Worm (Caenorhabditis elegans) whole organism, L4 larva: ENCODE results near the gene tre-4.

Source experiments
- R02D3.7 ChIP-seq: fragments of 150-350 bp; sonication (generic microtip); optimal IDR thresholded peaks from 3 replicates; lab custom pipeline; 2014; ENCODE audit warnings: missing biosample characterization, missing genetic modification characterization
- Y5F2A.4 ChIP-seq: fragments of 200-800 bp; sonication (Bioruptor generic); optimal IDR thresholded peaks from 2 replicates; lab custom pipeline; 2018; ENCODE audit warnings: mild to moderate bottlenecking, missing genetic modification characterization, missing compliant biosample characterization
- ZK337.2 ChIP-seq: fragments of 200-800 bp; sonication (Bioruptor generic); IDR thresholded peaks from 2 replicates; pipeline ENCODE4 v1.3.6; 2022; ENCODE audit warnings: missing genetic modification reagents, missing genetic modification characterization, missing compliant biosample characterization
- aly-2 ChIP-seq: sonication (generic microtip); optimal IDR thresholded peaks from 2 replicates; lab custom pipeline; 2018; ENCODE audit warnings: missing biosample characterization, missing genetic modification characterization
- ama-1 ChIP-seq: fragments of 150-350 bp; optimal IDR thresholded peaks from 2 replicates; lab custom pipeline; 2014; ENCODE audit warnings: inconsistent platforms, mixed read lengths
- ceh-20 ChIP-seq: fragments of 200-800 bp; sonication (Bioruptor generic); IDR thresholded peaks from 2 replicates; pipeline ENCODE4 v1.3.6; 2022; ENCODE audit warnings: missing genetic modification reagents, missing genetic modification characterization, missing compliant biosample characterization
- ceh-32 ChIP-seq: sonication (generic microtip); optimal IDR thresholded peaks from 2 replicates; lab custom pipeline; 2016; ENCODE audit warnings: mild to moderate bottlenecking, missing genetic modification characterization, missing compliant biosample characterization; ENCODE audit not compliant: poor library complexity
- ceh-44 ChIP-seq: fragments of 200-800 bp; sonication (Bioruptor generic); IDR thresholded peaks from 2 replicates; pipeline ENCODE4 v1.3.6; 2022; ENCODE audit warnings: missing genetic modification reagents, missing genetic modification characterization, missing compliant biosample characterization
- ceh-82 ChIP-seq: sonication (generic microtip); optimal IDR thresholded peaks from 2 replicates; lab custom pipeline; 2017; ENCODE audit warnings: missing biosample characterization, missing genetic modification characterization
- ces-1 ChIP-seq: fragments of 150-350 bp; sonication (generic microtip); optimal IDR thresholded peaks from 4 replicates; lab custom pipeline; 2014; ENCODE audit warnings: missing biosample characterization, missing genetic modification reagents, missing genetic modification characterization
- cey-2 ChIP-seq: sonication (generic microtip); optimal IDR thresholded peaks from 3 replicates; lab custom pipeline; 2017; ENCODE audit warnings: missing genetic modification characterization, mild to moderate bottlenecking, missing compliant biosample characterization, antibody characterized with exemption, borderline replicate concordance; ENCODE audit not compliant: insufficient read depth
- daf-12 ChIP-seq: fragments of 150-350 bp; optimal IDR thresholded peaks from 2 replicates; lab custom pipeline; 2014; ENCODE audit warnings: missing biosample characterization, missing genetic modification reagents, missing genetic modification characterization
- daf-16 ChIP-seq, 3 experiments: sonication (generic microtip); optimal IDR thresholded peaks; 2 replicates each; lab custom pipeline; 2016 to 2017; ENCODE audit warnings: missing genetic modification characterization in 3 of 3, missing genetic modification reagents in 3 of 3, mild to moderate bottlenecking in 2 of 3, missing compliant biosample characterization in 2 of 3, missing biosample characterization in 1 of 3, moderate library complexity in 1 of 3
- daf-8 ChIP-seq: fragments of 200-800 bp; sonication (Bioruptor generic); IDR thresholded peaks from 2 replicates; pipeline ENCODE4 v1.3.6; 2022; ENCODE audit warnings: missing genetic modification characterization, missing compliant biosample characterization
- dmd-6 ChIP-seq: fragments of 200-800 bp; sonication (Bioruptor generic); IDR thresholded peaks from 2 replicates; pipeline ENCODE4 v1.3.6; 2022; ENCODE audit warnings: missing genetic modification reagents, missing genetic modification characterization, missing compliant biosample characterization
- duxl-1 ChIP-seq: sonication (generic microtip); optimal IDR thresholded peaks from 2 replicates; lab custom pipeline; 2016; ENCODE audit warnings: mild to moderate bottlenecking, missing genetic modification characterization, moderate library complexity, missing compliant biosample characterization; ENCODE audit not compliant: poor library complexity
- dve-1 ChIP-seq: sonication (generic microtip); optimal IDR thresholded peaks from 2 replicates; lab custom pipeline; 2017; ENCODE audit warnings: antibody characterized with exemption, mild to moderate bottlenecking, missing genetic modification characterization, missing compliant biosample characterization; ENCODE audit not compliant: insufficient read depth
- egl-43 ChIP-seq: fragments of 200-800 bp; sonication (Bioruptor generic); IDR thresholded peaks from 2 replicates; pipeline ENCODE4 v1.3.6; 2022; ENCODE audit warnings: missing genetic modification reagents, missing genetic modification characterization, missing compliant biosample characterization
- fkh-10 ChIP-seq: fragments of 150-350 bp; optimal IDR thresholded peaks from 2 replicates; lab custom pipeline; 2014; ENCODE audit warnings: missing biosample characterization, missing genetic modification reagents, missing genetic modification characterization
- hlh-11 ChIP-seq: fragments of 200-800 bp; sonication (Bioruptor generic); optimal IDR thresholded peaks from 2 replicates; lab custom pipeline; 2018; ENCODE audit warnings: mild to moderate bottlenecking, missing genetic modification characterization, missing compliant biosample characterization
- lin-1 ChIP-seq: fragments of 200-800 bp; sonication (Bioruptor generic); IDR thresholded peaks from 2 replicates; pipeline ENCODE4 v1.3.6; 2022; ENCODE audit warnings: missing genetic modification reagents, missing genetic modification characterization, missing compliant biosample characterization
- lin-29 ChIP-seq: fragments of 200-800 bp; sonication (Bioruptor generic); IDR thresholded peaks from 2 replicates; pipeline ENCODE4 v1.3.6; 2022; ENCODE audit warnings: missing genetic modification reagents, missing genetic modification characterization, missing compliant biosample characterization
- lir-3 ChIP-seq: sonication (generic microtip); optimal IDR thresholded peaks from 2 replicates; lab custom pipeline; 2016; ENCODE audit warnings: mild to moderate bottlenecking, missing genetic modification characterization, missing compliant biosample characterization
- lsy-2 ChIP-seq, 2 experiments: fragments of 150-350 bp in 1 of 2; sonication (generic microtip) in 1 of 2; optimal IDR thresholded peaks; 2 replicates each; lab custom pipeline; 2014 to 2017; ENCODE audit warnings: missing biosample characterization in 2 of 2, missing genetic modification characterization in 2 of 2
- nhr-102 ChIP-seq: sonication (generic microtip); optimal IDR thresholded peaks from 2 replicates; lab custom pipeline; 2016; ENCODE audit warnings: mild to moderate bottlenecking, missing genetic modification characterization, moderate library complexity, missing compliant biosample characterization
- nhr-28 ChIP-seq: fragments of 150-350 bp; optimal IDR thresholded peaks from 2 replicates; lab custom pipeline; 2014; ENCODE audit warnings: missing biosample characterization, missing genetic modification characterization
- pha-4 ChIP-seq, 2 experiments: fragments of 150-350 bp in 1 of 2; fragments of 200-800 bp in 1 of 2; sonication (Bioruptor generic) in 1 of 2; IDR thresholded peaks in 1 of 2; optimal IDR thresholded peaks in 1 of 2; 2 replicates each; pipeline versions ENCODE4 v1.3.6 to Lab custom; 2014 to 2022; ENCODE audit warnings: missing genetic modification characterization in 2 of 2, missing genetic modification reagents in 2 of 2, missing biosample characterization in 1 of 2, missing compliant biosample characterization in 1 of 2
- php-3 ChIP-seq: fragments of 200-800 bp; sonication (Bioruptor generic); IDR thresholded peaks from 2 replicates; pipeline ENCODE4 v1.3.6; 2022; ENCODE audit warnings: missing genetic modification reagents, missing genetic modification characterization, missing compliant biosample characterization
- pqm-1 ChIP-seq: sonication (generic microtip); optimal IDR thresholded peaks from 2 replicates; lab custom pipeline; 2017; ENCODE audit warnings: missing biosample characterization, missing genetic modification characterization
- rbr-2 ChIP-seq: sonication (generic microtip); optimal IDR thresholded peaks from 2 replicates; lab custom pipeline; 2016; ENCODE audit warnings: missing genotype, missing genetic modification characterization, missing compliant biosample characterization
- sdz-12 ChIP-seq: fragments of 200-800 bp; sonication (Bioruptor generic); optimal IDR thresholded peaks from 2 replicates; lab custom pipeline; 2018; ENCODE audit warnings: mild to moderate bottlenecking, missing genetic modification characterization, missing compliant biosample characterization
- set-16 ChIP-seq: fragments of 200-800 bp; sonication (Bioruptor generic); IDR thresholded peaks from 2 replicates; pipeline ENCODE4 v1.3.6; 2022; ENCODE audit warnings: missing genetic modification reagents, missing genetic modification characterization, missing compliant biosample characterization
- snpc-1.2 ChIP-seq: fragments of 200-800 bp; sonication (Bioruptor generic); IDR thresholded peaks from 2 replicates; pipeline ENCODE4 v1.3.6; 2022; ENCODE audit warnings: missing genetic modification reagents, missing genetic modification characterization, missing compliant biosample characterization
- snpc-4 ChIP-seq: fragments of 150-350 bp; optimal IDR thresholded peaks from 2 replicates; lab custom pipeline; 2014; ENCODE audit warnings: missing biosample characterization, missing genetic modification characterization
- tag-97 ChIP-seq: fragments of 200-800 bp; sonication (Bioruptor generic); IDR thresholded peaks from 2 replicates; pipeline ENCODE4 v1.3.6; 2022; ENCODE audit warnings: missing genetic modification characterization, missing compliant biosample characterization
- tra-1 ChIP-seq: fragments of 200-800 bp; sonication (Bioruptor generic); IDR thresholded peaks from 2 replicates; pipeline ENCODE4 v1.3.6; 2022; ENCODE audit warnings: missing genetic modification reagents, missing genetic modification characterization, missing compliant biosample characterization
- unc-62 ChIP-seq, 3 experiments: fragments of 150-350 bp in 1 of 3; sonication (generic microtip); optimal IDR thresholded peaks in 2 of 3; peaks in 1 of 3; 1 replicate in 1 of 3; 2 replicates in 2 of 3; lab custom pipeline; 2014 to 2017; ENCODE audit warnings: missing biosample characterization in 3 of 3, missing genetic modification characterization in 3 of 3, missing genetic modification reagents in 3 of 3, missing genotype in 1 of 3
- zfp-3 ChIP-seq: fragments of 200-800 bp; sonication (Bioruptor generic); conservative IDR thresholded peaks from 2 replicates; pipeline ENCODE4 v1.3.6; 2022; ENCODE audit warnings: missing genetic modification reagents, missing genetic modification characterization, missing compliant biosample characterization

tre-4 gene

DNA sequence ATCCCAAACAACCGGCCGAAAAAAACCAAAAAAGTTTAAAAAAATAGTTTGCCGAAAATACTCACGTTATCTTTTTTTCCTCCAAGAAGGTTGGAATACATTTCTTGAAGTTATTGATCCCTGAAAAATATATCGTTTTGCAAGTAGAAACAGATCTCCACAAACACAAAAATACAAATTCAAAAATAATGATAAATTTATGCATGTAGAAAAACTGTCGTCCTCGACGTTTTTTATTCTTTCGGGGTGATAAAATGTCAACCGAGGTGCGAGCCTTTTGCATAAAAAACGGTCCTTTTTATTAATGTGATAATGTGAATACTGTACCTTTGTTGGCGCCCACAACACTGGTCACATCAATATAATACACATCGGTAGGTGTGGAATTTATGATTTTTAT, 8.2 kb upstream of the tre-4 start, which contains the start of gene F02D10.2:
F02D10.2 (minus strand) TSS at position 101 of the 400 bp plus-strand sequence.
- TF ChIP-seq ceh-44 (GFP tag; lab: Robert Waterston, UW) (no peak), nhr-28 (no peak), lin-29 (GFP tag; lab: Robert Waterston, UW) (no peak), sdz-12 (GFP tag; lab: Kevin White, UChicago) (no peak), ZK337.2 (GFP tag; lab: Robert Waterston, UW) (no peak), ama-1 (lab: Kevin White, UChicago) (no peak), ceh-82 (no peak), lin-1 (GFP tag; lab: Robert Waterston, UW) (no peak), Y5F2A.4 (no peak), dmd-6 (no peak), R02D3.7 (tag; lab: Kevin White, UChicago) (no peak), hlh-11 (tag; lab: Kevin White, UChicago) (no peak), snpc-1.2 (no peak), tag-97 (GFP tag; lab: Robert Waterston, UW) (no peak), daf-16 (GFP tag; optimal IDR thresholded peaks at IDR 0.05; lab: Kevin White, UChicago) (no peak), daf-16 (tag; optimal IDR thresholded peaks at IDR 0.05; lab: Kevin White, UChicago) (no peak), nhr-102 (tag; lab: Kevin White, UChicago) (no peak), zfp-3 (GFP tag; lab: Robert Waterston, UW) (no peak)
- TF ChIP-seq, all 104 proteins: peak for 0

DNA sequence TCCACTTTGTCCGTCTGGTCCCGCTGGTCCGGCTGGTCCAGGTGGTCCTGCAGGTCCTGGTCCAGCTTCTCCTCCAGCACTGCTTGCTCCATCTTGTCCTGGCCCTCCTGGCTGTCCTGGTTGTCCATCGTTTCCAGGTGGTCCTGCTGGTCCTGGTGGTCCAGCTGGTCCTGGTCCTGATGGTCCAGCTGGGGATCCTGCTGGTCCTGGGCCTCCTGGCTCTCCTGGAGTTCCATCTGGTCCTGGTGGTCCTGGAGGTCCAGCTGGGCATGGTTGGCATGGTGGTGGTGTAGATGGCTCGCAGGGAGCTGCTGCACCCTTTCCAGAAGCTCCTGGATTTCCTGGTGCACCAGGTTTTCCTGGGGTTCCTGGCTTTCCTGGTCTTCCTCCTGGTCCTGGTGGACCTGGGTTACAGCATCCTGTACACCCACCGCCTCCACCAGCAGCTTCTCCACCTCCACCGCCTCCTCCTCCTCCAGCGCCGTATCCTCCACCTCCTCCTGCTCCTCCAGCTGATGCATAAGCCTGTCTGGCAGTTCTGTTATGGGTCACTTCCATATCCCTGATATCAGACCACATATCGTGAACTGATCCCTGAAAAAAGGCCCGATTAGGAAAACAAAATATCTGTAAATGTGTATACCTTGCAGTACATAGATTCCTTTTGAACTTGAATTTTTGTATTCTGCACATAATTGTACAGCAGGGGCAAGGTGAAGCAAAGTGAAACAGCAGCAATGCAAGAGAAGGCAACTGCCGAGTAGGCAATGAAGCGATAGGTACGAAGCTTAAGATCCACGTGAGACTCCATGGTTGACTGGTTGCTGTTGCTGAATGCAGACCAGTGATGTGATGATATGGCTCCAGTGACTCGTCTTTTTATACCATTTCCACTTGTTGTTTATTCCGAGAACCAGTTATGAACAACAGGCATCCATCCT, 4.8 kb upstream of the tre-4 start, which contains the start of gene col-183:
col-183 (minus strand) TSS at position 839 of the 941 bp plus-strand sequence.
- TF ChIP-seq pha-4 (GFP tag; IDR thresholded peaks at IDR 0.05; lab: Robert Waterston, UW): peak; percentile 7; the same call in 1 of the 2 replicates
- no peak for TF ChIP-seq pha-4 (tag; optimal IDR thresholded peaks at IDR 0.05; lab: Kevin White, UChicago)
- no peak for TF ChIP-seq duxl-1 (tag; lab: Kevin White, UChicago)
- TF ChIP-seq unc-62 (GFP tag; optimal IDR thresholded peaks at IDR 0.05 in 1 of 2; lab: Kevin White, UChicago): peak in 1 of 2 experiments; percentile 99
- TF ChIP-seq unc-62 (tag; optimal IDR thresholded peaks at IDR 0.05; lab: Kevin White, UChicago): no peak
- TF ChIP-seq zfp-3 (GFP tag; lab: Robert Waterston, UW): no peak
- TF ChIP-seq pqm-1 (tag; lab: Kevin White, UChicago): no peak
- TF ChIP-seq lsy-2 (tag; optimal IDR thresholded peaks at IDR 0.05; lab: Kevin White, UChicago): no peak
- TF ChIP-seq set-16 (GFP tag; lab: Robert Waterston, UW): peak; percentile 96

DNA sequence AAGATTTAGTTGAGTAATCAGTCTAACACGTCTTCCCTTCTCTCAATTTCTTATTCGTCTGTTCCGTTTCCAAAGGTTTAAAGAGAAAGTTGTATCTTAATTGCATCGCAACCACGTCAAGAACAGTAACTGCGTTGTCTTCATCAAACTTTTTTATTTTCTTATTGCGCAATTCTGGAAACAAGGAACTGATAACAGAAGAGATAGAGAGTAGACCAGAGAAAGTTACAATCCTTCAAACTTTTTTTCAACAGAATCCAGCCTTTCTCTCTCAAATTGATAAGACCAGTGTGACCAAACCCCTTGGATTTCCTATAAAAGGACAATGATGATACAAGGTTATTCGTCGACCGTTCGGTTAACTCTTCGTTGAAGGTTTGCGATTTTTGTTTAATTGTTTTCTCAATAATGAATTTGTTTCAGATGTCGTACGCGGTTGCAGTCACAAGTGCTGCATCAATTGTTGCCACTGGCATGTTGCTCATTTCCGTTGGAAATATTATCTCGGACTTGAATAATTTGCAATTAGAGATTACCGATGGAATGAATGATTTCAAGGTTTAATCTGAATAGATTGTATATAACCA, 2.8 kb upstream of the tre-4 start, which contains the start of gene col-184:
col-184 (plus strand) TSS at position 409 of the 587 bp plus-strand sequence.
- TF ChIP-seq aly-2 (tag; lab: Kevin White, UChicago) (no peak), nhr-28 (peak; percentile 37), unc-62 (GFP tag; optimal IDR thresholded peaks at IDR 0.05 in 1 of 2; lab: Kevin White, UChicago) (peak in 1 of 2 experiments; percentile 94), unc-62 (tag; optimal IDR thresholded peaks at IDR 0.05; lab: Kevin White, UChicago) (no peak), snpc-4 (tag; lab: Kevin White, UChicago) (no peak), dmd-6 (peak; percentile 28; the same call in 1 of the 2 replicates), ces-1 (GFP tag; lab: Kevin White, UChicago) (no peak), ceh-20 (GFP tag; lab: Robert Waterston, UW) (0 out of 2 replicates have a peak, but pooled peaks have one; percentile 31)

DNA sequence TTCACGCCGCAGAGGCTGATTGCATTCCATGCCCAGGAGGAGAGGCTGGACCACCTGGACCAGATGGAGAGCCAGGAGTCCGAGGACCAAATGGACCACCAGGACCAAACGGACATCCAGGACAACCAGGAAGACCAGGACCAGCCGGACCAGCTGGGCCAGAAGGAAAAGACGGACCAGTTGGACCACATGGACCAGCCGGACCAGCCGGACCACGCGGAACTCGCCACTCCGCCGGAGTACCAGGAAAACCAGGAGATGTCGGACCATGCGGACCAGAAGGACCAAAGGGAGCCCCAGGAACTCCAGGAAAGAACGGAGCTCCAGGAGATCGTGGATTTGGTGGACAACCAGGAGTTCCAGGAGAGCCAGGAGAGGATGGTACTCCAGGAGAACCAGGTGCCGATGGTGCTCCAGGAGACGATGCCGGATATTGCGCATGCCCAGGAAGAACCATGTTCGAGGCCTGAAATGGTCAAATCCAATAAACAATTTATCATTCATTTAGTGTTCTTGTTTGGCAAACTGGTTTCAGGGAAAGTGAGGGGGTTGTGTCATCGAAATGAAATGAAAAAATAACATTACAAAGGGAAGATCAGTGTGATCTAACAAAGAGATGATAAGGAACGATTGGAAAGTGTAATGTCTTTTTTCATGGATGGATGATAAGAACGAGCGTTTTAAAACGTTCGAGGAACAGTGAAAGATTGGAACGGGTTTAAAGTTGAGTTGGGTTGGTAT, 1.9 kb upstream of the tre-4 start:
- TF ChIP-seq lsy-2 (tag; optimal IDR thresholded peaks at IDR 0.05; lab: Kevin White, UChicago) (no peak), tag-97 (GFP tag; lab: Robert Waterston, UW) (no peak), dve-1 (tag; lab: Kevin White, UChicago) (no peak), tra-1 (GFP tag; lab: Robert Waterston, UW) (no peak), egl-43 (GFP tag; lab: Robert Waterston, UW) (no peak; the same call in 1 of the 2 replicates), rbr-2 (no peak), ceh-32 (tag; lab: Kevin White, UChicago) (no peak), php-3 (GFP tag; lab: Robert Waterston, UW) (0 out of 2 replicates have a peak, but pooled peaks have one; percentile 9), daf-12 (tag; lab: Kevin White, UChicago) (no peak), fkh-10 (GFP tag; lab: Kevin White, UChicago) (no peak), daf-8 (GFP tag; lab: Robert Waterston, UW) (no peak), cey-2 (tag; lab: Kevin White, UChicago) (no peak), lir-3 (tag; lab: Kevin White, UChicago) (no peak)
